Fruit fly (Drosophila melanogaster) whole organism, embryonic: ENCODE results near the gene CG34384.

Source experiments
- B-H2 ChIP-seq: fragments of 200-800 bp; sonication (Bioruptor generic); optimal IDR thresholded peaks from 2 replicates; lab custom pipeline; 2018; ENCODE audit warnings: missing biosample characterization, mild to moderate bottlenecking, missing genetic modification characterization
- CG10565 ChIP-seq: fragments of 200-800 bp; sonication (Bioruptor generic); optimal IDR thresholded peaks from 3 replicates; lab custom pipeline; 2016; ENCODE audit warnings: missing biosample characterization, mild to moderate bottlenecking, missing genetic modification characterization
- CG10959 ChIP-seq: fragments of 200-800 bp; sonication (Bioruptor generic); IDR thresholded peaks from 2 replicates; pipeline ENCODE4 v1.3.6; 2022; ENCODE audit warnings: missing biosample characterization, missing genetic modification characterization
- CG11085 ChIP-seq: fragments of 200-800 bp; sonication (Bioruptor generic); IDR thresholded peaks from 2 replicates; pipeline ENCODE4 v1.3.6; 2022; ENCODE audit warnings: missing biosample characterization, missing genetic modification characterization
- CG13624 ChIP-seq: fragments of 200-800 bp; sonication (Bioruptor generic); optimal IDR thresholded peaks from 2 replicates; lab custom pipeline; 2016; ENCODE audit warnings: missing biosample characterization, missing genetic modification characterization
- CG13894 ChIP-seq: fragments of 200-800 bp; sonication (Bioruptor generic); optimal IDR thresholded peaks from 3 replicates; lab custom pipeline; 2018; ENCODE audit warnings: missing biosample characterization, mild to moderate bottlenecking, missing genetic modification characterization, moderate library complexity
- CG15011 ChIP-seq: fragments of 200-800 bp; sonication (Bioruptor generic); optimal IDR thresholded peaks from 3 replicates; lab custom pipeline; 2018; ENCODE audit warnings: missing biosample characterization, mild to moderate bottlenecking, missing genetic modification characterization
- CG16815 ChIP-seq: fragments of 200-800 bp; sonication (Bioruptor generic); optimal IDR thresholded peaks from 3 replicates; lab custom pipeline; 2017; ENCODE audit warnings: missing biosample characterization, mild to moderate bottlenecking, missing genetic modification characterization
- CG18764 ChIP-seq: fragments of 200-800 bp; sonication (Bioruptor generic); optimal IDR thresholded peaks from 3 replicates; lab custom pipeline; 2016; ENCODE audit warnings: missing biosample characterization, missing genetic modification characterization
- CG2116 ChIP-seq: fragments of 200-800 bp; sonication (Bioruptor generic); optimal IDR thresholded peaks from 3 replicates; lab custom pipeline; 2018; ENCODE audit warnings: missing biosample characterization, mild to moderate bottlenecking, missing genetic modification characterization
- CG2889 ChIP-seq: fragments of 200-800 bp; sonication (Bioruptor generic); IDR thresholded peaks from 3 replicates; pipeline ENCODE4 v1.3.6; 2022; ENCODE audit warnings: missing biosample characterization, missing genetic modification characterization
- CG4820 ChIP-seq: fragments of 200-800 bp; sonication (Bioruptor generic); optimal IDR thresholded peaks from 3 replicates; lab custom pipeline; 2016; ENCODE audit warnings: missing biosample characterization, missing genetic modification characterization
- CG6272 ChIP-seq: fragments of 200-800 bp; sonication (Bioruptor generic); IDR thresholded peaks from 2 replicates; pipeline ENCODE4 v1.3.6; 2022; ENCODE audit warnings: missing biosample characterization, missing genetic modification characterization
- CG7372 ChIP-seq: fragments of 200-800 bp; sonication (Bioruptor generic); IDR thresholded peaks from 2 replicates; pipeline ENCODE4 v1.3.6; 2022; ENCODE audit warnings: missing biosample characterization, missing genetic modification characterization
- CG7745 ChIP-seq: fragments of 200-800 bp; sonication (Bioruptor generic); optimal IDR thresholded peaks from 2 replicates; lab custom pipeline; 2018; ENCODE audit warnings: missing biosample characterization, mild to moderate bottlenecking, missing genetic modification characterization, moderate library complexity
- CG7987 ChIP-seq: fragments of 200-800 bp; sonication (Bioruptor generic); optimal IDR thresholded peaks from 2 replicates; lab custom pipeline; 2018; ENCODE audit warnings: missing biosample characterization, mild to moderate bottlenecking, missing genetic modification characterization, moderate library complexity
- CG8089 ChIP-seq: fragments of 200-800 bp; sonication (Bioruptor generic); optimal IDR thresholded peaks from 3 replicates; lab custom pipeline; 2016; ENCODE audit warnings: missing biosample characterization, missing genetic modification characterization
- CG9437 ChIP-seq: fragments of 200-800 bp; sonication (Bioruptor generic); optimal IDR thresholded peaks from 2 replicates; lab custom pipeline; 2018; ENCODE audit warnings: missing biosample characterization, mild to moderate bottlenecking, missing genetic modification characterization
- Dip3 ChIP-seq: fragments of 200-800 bp; sonication (Bioruptor generic); optimal IDR thresholded peaks from 3 replicates; lab custom pipeline; 2016; ENCODE audit warnings: missing biosample characterization, missing genetic modification characterization
- Ets65A ChIP-seq: fragments of 200-800 bp; sonication (Bioruptor generic); peaks from one replicate; lab custom pipeline; 2016; ENCODE audit warnings: missing biosample characterization, missing genetic modification characterization
- Fer2 ChIP-seq: fragments of 200-800 bp; sonication (Bioruptor generic); optimal IDR thresholded peaks from 2 replicates; lab custom pipeline; 2018; ENCODE audit warnings: missing biosample characterization, mild to moderate bottlenecking, missing genetic modification characterization, moderate library complexity
- H2.0 ChIP-seq: fragments of 200-800 bp; sonication (Bioruptor generic); IDR thresholded peaks from 2 replicates; pipeline ENCODE4 v1.3.6; 2022; ENCODE audit warnings: missing biosample characterization, missing genetic modification characterization
- HLHmδ ChIP-seq: fragments of 200-800 bp; sonication (Bioruptor generic); optimal IDR thresholded peaks from 2 replicates; lab custom pipeline; 2018; ENCODE audit warnings: missing biosample characterization, mild to moderate bottlenecking, missing genetic modification characterization, moderate library complexity
- Hey ChIP-seq: fragments of 200-800 bp; sonication (Bioruptor generic); optimal IDR thresholded peaks from 3 replicates; lab custom pipeline; 2018; ENCODE audit warnings: missing biosample characterization, mild to moderate bottlenecking, missing genetic modification characterization
- Hr3 ChIP-seq: fragments of 200-800 bp; sonication (Bioruptor generic); optimal IDR thresholded peaks from 3 replicates; lab custom pipeline; 2016; ENCODE audit warnings: missing biosample characterization, missing genetic modification characterization
- Jarid2 ChIP-seq: fragments of 200-800 bp; sonication (Bioruptor generic); optimal IDR thresholded peaks from 3 replicates; lab custom pipeline; 2017; ENCODE audit warnings: mild to moderate bottlenecking, missing biosample characterization, missing genetic modification reagents, missing genetic modification characterization
- Kr ChIP-seq: fragments of 200-800 bp; sonication (Bioruptor generic); optimal IDR thresholded peaks from 2 replicates; lab custom pipeline; 2017; ENCODE audit warnings: missing biosample characterization, mild to moderate bottlenecking, missing genetic modification characterization
- MESR4 ChIP-seq: fragments of 200-800 bp; sonication (Bioruptor generic); optimal IDR thresholded peaks from 2 replicates; lab custom pipeline; 2018; ENCODE audit warnings: missing biosample characterization, mild to moderate bottlenecking, missing genetic modification characterization, moderate library complexity
- Oli ChIP-seq: fragments of 200-800 bp; sonication (Bioruptor generic); optimal IDR thresholded peaks from 2 replicates; lab custom pipeline; 2018; ENCODE audit warnings: missing biosample characterization, mild to moderate bottlenecking, missing genetic modification characterization, moderate library complexity
- Tbp ChIP-seq: fragments of >200 bp; optimal IDR thresholded peaks from 2 replicates; lab custom pipeline; 2018; ENCODE audit warnings: missing biosample characterization, missing genetic modification characterization
- Trl ChIP-seq, 3 experiments: fragments of >200 bp in 2 of 3; fragments of 200-800 bp in 1 of 3; sonication (Bioruptor generic) in 1 of 3; optimal IDR thresholded peaks; 2 replicates in 1 of 3; 3 replicates in 2 of 3; lab custom pipeline; 2016 to 2017; ENCODE audit warnings: missing biosample characterization in 1 of 3, missing genetic modification characterization in 1 of 3
- aop ChIP-seq: fragments of 200-800 bp; sonication (Bioruptor generic); IDR thresholded peaks from 2 replicates; pipeline ENCODE4 v1.3.6; 2022; ENCODE audit warnings: missing biosample characterization, missing genetic modification characterization
- ci ChIP-seq: fragments of 200-800 bp; sonication (Bioruptor generic); IDR thresholded peaks from 3 replicates; pipeline ENCODE4 v1.3.6; 2022; ENCODE audit warnings: missing biosample characterization, missing genetic modification characterization
- da ChIP-seq: fragments of 200-800 bp; sonication (Bioruptor generic); optimal IDR thresholded peaks from 2 replicates; lab custom pipeline; 2016; ENCODE audit warnings: missing biosample characterization, missing genetic modification characterization
- dpn ChIP-seq, 2 experiments: fragments of 200-800 bp; sonication (Bioruptor generic); optimal IDR thresholded peaks; 3 replicates each; lab custom pipeline; 2016; ENCODE audit warnings: missing biosample characterization in 2 of 2, missing genetic modification characterization in 2 of 2
- en ChIP-seq: fragments of 200-800 bp; sonication (Bioruptor generic); optimal IDR thresholded peaks from 2 replicates; lab custom pipeline; 2016; ENCODE audit warnings: missing biosample characterization, missing genetic modification characterization
- eyg ChIP-seq: fragments of 200-800 bp; sonication (Bioruptor generic); optimal IDR thresholded peaks from 3 replicates; lab custom pipeline; 2016; ENCODE audit warnings: missing biosample characterization, missing genetic modification characterization
- gcm ChIP-seq: fragments of 200-800 bp; sonication (Bioruptor generic); optimal IDR thresholded peaks from 2 replicates; lab custom pipeline; 2019; ENCODE audit warnings: missing biosample characterization, mild to moderate bottlenecking, missing genetic modification characterization, moderate library complexity
- hbn ChIP-seq: fragments of 200-800 bp; sonication (Bioruptor generic); IDR thresholded peaks from 2 replicates; pipeline ENCODE4 v1.3.6; 2022; ENCODE audit warnings: missing biosample characterization, missing genetic modification characterization; ENCODE audit not compliant: partially characterized antibody
- ind ChIP-seq: fragments of 200-800 bp; sonication (Bioruptor generic); optimal IDR thresholded peaks from 3 replicates; lab custom pipeline; 2016; ENCODE audit warnings: missing biosample characterization, missing genetic modification characterization
- kni ChIP-seq: fragments of 200-800 bp; sonication (Bioruptor generic); optimal IDR thresholded peaks from 3 replicates; lab custom pipeline; 2017; ENCODE audit warnings: mild to moderate bottlenecking, missing biosample characterization, missing genetic modification reagents, missing genetic modification characterization
- lmd ChIP-seq: fragments of 200-800 bp; sonication (Bioruptor generic); IDR thresholded peaks from 2 replicates; pipeline ENCODE4 v1.3.6; 2022; ENCODE audit warnings: missing biosample characterization, missing genetic modification characterization
- nerfin-2 ChIP-seq: fragments of 200-800 bp; sonication (Bioruptor generic); IDR thresholded peaks from 2 replicates; pipeline ENCODE4 v1.3.6; 2022; ENCODE audit warnings: missing biosample characterization, missing genetic modification characterization; ENCODE audit not compliant: partially characterized antibody
- pita ChIP-seq: fragments of 200-800 bp; sonication (Bioruptor generic); optimal IDR thresholded peaks from 2 replicates; lab custom pipeline; 2017; ENCODE audit warnings: missing biosample characterization, mild to moderate bottlenecking, missing genetic modification characterization
- pnt ChIP-seq: fragments of 200-800 bp; sonication (Bioruptor generic); optimal IDR thresholded peaks from 3 replicates; lab custom pipeline; 2016; ENCODE audit warnings: missing biosample characterization, missing genetic modification characterization
- sima ChIP-seq: fragments of 200-800 bp; sonication (Bioruptor generic); optimal IDR thresholded peaks from 2 replicates; lab custom pipeline; 2016; ENCODE audit warnings: missing biosample characterization, missing genetic modification characterization
- tna ChIP-seq: fragments of 200-800 bp; sonication (Bioruptor generic); IDR thresholded peaks from 2 replicates; pipeline ENCODE4 v1.3.6; 2022; ENCODE audit warnings: missing biosample characterization, missing genetic modification characterization; ENCODE audit not compliant: partially characterized antibody
- wdn ChIP-seq: fragments of 200-800 bp; sonication (Bioruptor generic); IDR thresholded peaks from 2 replicates; pipeline ENCODE4 v1.3.6; 2022; ENCODE audit warnings: missing biosample characterization, missing genetic modification characterization

Gene CG34384

dm6 chr3R:7809662-7810621 is 4.2 kb upstream of the CG34384 start, which contains the start of the genes CG2993 and sgll (continued):
- TF ChIP-seq hbn (GFP tag; lab: Robert Waterston, UW) (no peak; the same call in 1 of the 2 replicates), H2.0 (GFP tag; lab: Robert Waterston, UW) (peak; percentile 92), Jarid2 (GFP tag; lab: Kevin White, UChicago) (peak; percentile 46), CG10959 (GFP tag; lab: Robert Waterston, UW) (peak; percentile 96), nerfin-2 (GFP tag; lab: Robert Waterston, UW) (no peak), Dip3 (GFP tag; lab: Kevin White, UChicago) (peak; percentile 85), CG7987 (GFP tag; lab: Kevin White, UChicago) (peak; percentile 88), Tbp (GFP tag; lab: Kevin White, UChicago) (no peak), CG11085 (peak; percentile 94), CG4820 (GFP tag; lab: Kevin White, UChicago) (peak; percentile 95), CG10565 (GFP tag; lab: Kevin White, UChicago) (no peak), kni (peak; percentile 68), en (GFP tag; lab: Kevin White, UChicago) (peak; percentile 91), CG15011 (GFP tag; lab: Kevin White, UChicago) (peak; percentile 61), ind (GFP tag; lab: Kevin White, UChicago) (peak; percentile 95), lmd (GFP tag; lab: Robert Waterston, UW) (peak; percentile 96), ci (GFP tag; lab: Robert Waterston, UW) (peak; percentile 97), da (GFP tag; lab: Kevin White, UChicago) (peak; percentile 93), Hr3 (peak; percentile 95), gcm (GFP tag; lab: Kevin White, UChicago) (no peak), aop (GFP tag; lab: Robert Waterston, UW) (peak; percentile 38; the same call in 1 of the 2 replicates), CG8089 (peak; percentile 95), CG13894 (tag; lab: Kevin White, UChicago) (peak; percentile 54), CG2116 (GFP tag; lab: Kevin White, UChicago) (peak; percentile 83), CG6272 (GFP tag; lab: Robert Waterston, UW) (peak; percentile 87), Oli (peak; percentile 81), dpn (GFP tag; optimal IDR thresholded peaks at IDR 0.05; lab: Kevin White, UChicago) (peak; percentile 97), CG18764 (GFP tag; lab: Kevin White, UChicago) (peak; percentile 90), pnt (GFP tag; lab: Kevin White, UChicago) (peak; percentile 96), Hey (tag; lab: Kevin White, UChicago) (peak; percentile 51), CG16815 (GFP tag; lab: Kevin White, UChicago) (peak; percentile 93), HLHmδ (GFP tag; lab: Kevin White, UChicago) (peak; percentile 84), wdn (GFP tag; lab: Robert Waterston, UW) (peak; percentile 73), pita (peak; percentile 69), Ets65A (GFP tag; lab: Kevin White, UChicago) (peak; percentile 99), Kr (GFP tag; lab: Kevin White, UChicago) (peak; percentile 32), CG7745 (tag; lab: Kevin White, UChicago) (no peak), CG2889 (peak; percentile 70; the same call in 2 of the 3 replicates), Trl (optimal IDR thresholded peaks at IDR 0.05; lab: Kevin White, UChicago) (no peak), Trl (GFP tag; optimal IDR thresholded peaks at IDR 0.05; lab: Kevin White, UChicago) (peak; percentile 98), CG9437 (GFP tag; lab: Kevin White, UChicago) (peak; percentile 51), Fer2 (tag; lab: Kevin White, UChicago) (peak; percentile 71), MESR4 (GFP tag; lab: Kevin White, UChicago) (peak; percentile 35), eyg (GFP tag; lab: Kevin White, UChicago) (peak; percentile 86), sima (GFP tag; lab: Kevin White, UChicago) (peak; percentile 60), tna (no peak), B-H2 (peak; percentile 83), CG13624 (GFP tag; lab: Kevin White, UChicago) (peak; percentile 91), CG7372 (GFP tag; lab: Robert Waterston, UW) (peak; percentile 83)
